Worm (Caenorhabditis elegans) whole organism, L4 larva: ENCODE data around the gene ech-4.

Source experiments
- F37D6.2 ChIP-seq: sonication (generic microtip); optimal IDR thresholded peaks from 2 replicates; lab custom pipeline; 2016; ENCODE audit warnings: mild to moderate bottlenecking, missing genetic modification characterization, missing compliant biosample characterization
- F44E2.7 ChIP-seq: fragments of 200-800 bp; sonication (Bioruptor generic); IDR thresholded peaks from 2 replicates; pipeline ENCODE4 v2.1.2; 2022; ENCODE audit warnings: missing genetic modification characterization, missing compliant biosample characterization
- T26A8.4 ChIP-seq: fragments of 200-800 bp; sonication (Bioruptor generic); IDR thresholded peaks from 2 replicates; pipeline ENCODE4 v1.3.6; 2022; ENCODE audit warnings: missing genetic modification characterization, missing compliant biosample characterization
- Y48G9A.11 ChIP-seq: fragments of 200-800 bp; sonication (Bioruptor generic); IDR thresholded peaks from 2 replicates; pipeline ENCODE4 v1.3.6; 2022; ENCODE audit warnings: missing genetic modification reagents, missing genetic modification characterization, missing compliant biosample characterization
- Y5F2A.4 ChIP-seq: fragments of 200-800 bp; sonication (Bioruptor generic); optimal IDR thresholded peaks from 2 replicates; lab custom pipeline; 2018; ENCODE audit warnings: mild to moderate bottlenecking, missing genetic modification characterization, missing compliant biosample characterization
- Y75B8A.6 ChIP-seq: fragments of 200-800 bp; sonication (Bioruptor generic); IDR thresholded peaks from 2 replicates; pipeline ENCODE4 v1.3.6; 2022; ENCODE audit warnings: missing genetic modification reagents, missing genetic modification characterization, missing compliant biosample characterization
- ZK337.2 ChIP-seq: fragments of 200-800 bp; sonication (Bioruptor generic); IDR thresholded peaks from 2 replicates; pipeline ENCODE4 v1.3.6; 2022; ENCODE audit warnings: missing genetic modification reagents, missing genetic modification characterization, missing compliant biosample characterization
- aly-2 ChIP-seq: sonication (generic microtip); optimal IDR thresholded peaks from 2 replicates; lab custom pipeline; 2018; ENCODE audit warnings: missing biosample characterization, missing genetic modification characterization
- ama-1 ChIP-seq: fragments of 150-350 bp; optimal IDR thresholded peaks from 2 replicates; lab custom pipeline; 2014; ENCODE audit warnings: inconsistent platforms, mixed read lengths
- ceh-20 ChIP-seq: fragments of 200-800 bp; sonication (Bioruptor generic); IDR thresholded peaks from 2 replicates; pipeline ENCODE4 v1.3.6; 2022; ENCODE audit warnings: missing genetic modification reagents, missing genetic modification characterization, missing compliant biosample characterization
- ceh-28 ChIP-seq: fragments of 150-350 bp; optimal IDR thresholded peaks from 2 replicates; lab custom pipeline; 2014; ENCODE audit warnings: missing biosample characterization, missing genetic modification reagents, missing genetic modification characterization
- ceh-62 ChIP-seq: sonication (generic microtip); optimal IDR thresholded peaks from 2 replicates; lab custom pipeline; 2017; ENCODE audit warnings: missing biosample characterization, missing genetic modification characterization
- cey-2 ChIP-seq: sonication (generic microtip); optimal IDR thresholded peaks from 3 replicates; lab custom pipeline; 2017; ENCODE audit warnings: missing genetic modification characterization, mild to moderate bottlenecking, missing compliant biosample characterization, antibody characterized with exemption, borderline replicate concordance; ENCODE audit not compliant: insufficient read depth
- daf-12 ChIP-seq: fragments of 150-350 bp; optimal IDR thresholded peaks from 2 replicates; lab custom pipeline; 2014; ENCODE audit warnings: missing biosample characterization, missing genetic modification reagents, missing genetic modification characterization
- dmd-9 ChIP-seq: fragments of 200-800 bp; sonication (Bioruptor generic); IDR thresholded peaks from 2 replicates; pipeline ENCODE4 v1.3.6; 2022; ENCODE audit warnings: missing genetic modification reagents, missing genetic modification characterization, missing compliant biosample characterization
- duxl-1 ChIP-seq: sonication (generic microtip); optimal IDR thresholded peaks from 2 replicates; lab custom pipeline; 2016; ENCODE audit warnings: mild to moderate bottlenecking, missing genetic modification characterization, moderate library complexity, missing compliant biosample characterization; ENCODE audit not compliant: poor library complexity
- fos-1 ChIP-seq: fragments of 150-350 bp; optimal IDR thresholded peaks from 2 replicates; lab custom pipeline; 2014; ENCODE audit warnings: missing biosample characterization, missing genetic modification characterization
- hif-1 ChIP-seq, 2 experiments: sonication (generic microtip); optimal IDR thresholded peaks; 2 replicates each; lab custom pipeline; 2016 to 2017; ENCODE audit warnings: missing compliant biosample characterization in 2 of 2, missing genetic modification characterization in 2 of 2, missing genetic modification reagents in 2 of 2, missing genotype in 2 of 2, mild to moderate bottlenecking in 1 of 2
- hlh-11 ChIP-seq: fragments of 200-800 bp; sonication (Bioruptor generic); optimal IDR thresholded peaks from 2 replicates; lab custom pipeline; 2018; ENCODE audit warnings: mild to moderate bottlenecking, missing genetic modification characterization, missing compliant biosample characterization
- lim-7 ChIP-seq: fragments of 200-800 bp; sonication (Bioruptor generic); IDR thresholded peaks from 2 replicates; pipeline ENCODE4 v1.3.6; 2022; ENCODE audit warnings: missing genetic modification characterization, missing compliant biosample characterization
- lin-1 ChIP-seq: fragments of 200-800 bp; sonication (Bioruptor generic); IDR thresholded peaks from 2 replicates; pipeline ENCODE4 v1.3.6; 2022; ENCODE audit warnings: missing genetic modification reagents, missing genetic modification characterization, missing compliant biosample characterization
- lin-13 ChIP-seq: fragments of 150-350 bp; optimal IDR thresholded peaks from 2 replicates; lab custom pipeline; 2014; ENCODE audit warnings: missing biosample characterization, missing genetic modification reagents, missing genetic modification characterization
- madf-9 ChIP-seq: fragments of 200-800 bp; sonication (Bioruptor generic); conservative IDR thresholded peaks from 2 replicates; pipeline ENCODE4 v1.3.6; 2022; ENCODE audit warnings: missing genetic modification reagents, missing genetic modification characterization, missing compliant biosample characterization
- mdl-1 ChIP-seq, 2 experiments: fragments of 150-350 bp in 1 of 2; sonication (generic microtip) in 1 of 2; optimal IDR thresholded peaks; 2 replicates each; lab custom pipeline; 2014 to 2017; ENCODE audit warnings: missing biosample characterization in 2 of 2, missing genetic modification characterization in 2 of 2
- mdt-29 ChIP-seq: fragments of 200-800 bp; sonication (Bioruptor generic); IDR thresholded peaks from 2 replicates; pipeline ENCODE4 v1.3.6; 2022; ENCODE audit warnings: missing genetic modification reagents, missing genetic modification characterization, missing compliant biosample characterization
- mep-1 ChIP-seq: fragments of 150-350 bp; sonication (generic microtip); optimal IDR thresholded peaks from 3 replicates; lab custom pipeline; 2014; ENCODE audit warnings: missing biosample characterization, missing genetic modification characterization
- mes-2 ChIP-seq: sonication (generic microtip); optimal IDR thresholded peaks from 2 replicates; lab custom pipeline; 2016; ENCODE audit warnings: missing genotype, mild to moderate bottlenecking, missing genetic modification characterization, missing compliant biosample characterization; ENCODE audit not compliant: poor library complexity, severe bottlenecking
- mxl-3 ChIP-seq: fragments of 200-800 bp; sonication (Bioruptor generic); optimal IDR thresholded peaks from 2 replicates; lab custom pipeline; 2018; ENCODE audit warnings: mild to moderate bottlenecking, missing genetic modification characterization, missing compliant biosample characterization
- nhr-102 ChIP-seq: sonication (generic microtip); optimal IDR thresholded peaks from 2 replicates; lab custom pipeline; 2016; ENCODE audit warnings: mild to moderate bottlenecking, missing genetic modification characterization, moderate library complexity, missing compliant biosample characterization
- nhr-11 ChIP-seq: fragments of 150-350 bp; optimal IDR thresholded peaks from 2 replicates; lab custom pipeline; 2014; ENCODE audit warnings: missing biosample characterization, missing genetic modification characterization
- nhr-237 ChIP-seq: sonication (generic microtip); optimal IDR thresholded peaks from 2 replicates; lab custom pipeline; 2017; ENCODE audit warnings: missing biosample characterization, missing genetic modification characterization
- nhr-28 ChIP-seq: fragments of 150-350 bp; optimal IDR thresholded peaks from 2 replicates; lab custom pipeline; 2014; ENCODE audit warnings: missing biosample characterization, missing genetic modification characterization
- nhr-41 ChIP-seq: fragments of 200-800 bp; sonication (Bioruptor generic); IDR thresholded peaks from 2 replicates; pipeline ENCODE4 v1.3.6; 2022; ENCODE audit warnings: missing genetic modification reagents, missing genetic modification characterization, missing compliant biosample characterization
- nhr-42 ChIP-seq: fragments of 200-800 bp; sonication (Bioruptor generic); IDR thresholded peaks from 2 replicates; pipeline ENCODE4 v1.3.6; 2022; ENCODE audit warnings: missing genetic modification characterization, missing compliant biosample characterization
- nhr-77 ChIP-seq: fragments of 150-350 bp; optimal IDR thresholded peaks from 2 replicates; lab custom pipeline; 2014; ENCODE audit warnings: missing biosample characterization, missing genetic modification characterization
- pha-4 ChIP-seq, 2 experiments: fragments of 150-350 bp in 1 of 2; fragments of 200-800 bp in 1 of 2; sonication (Bioruptor generic) in 1 of 2; IDR thresholded peaks in 1 of 2; optimal IDR thresholded peaks in 1 of 2; 2 replicates each; pipeline versions ENCODE4 v1.3.6 to Lab custom; 2014 to 2022; ENCODE audit warnings: missing genetic modification characterization in 2 of 2, missing genetic modification reagents in 2 of 2, missing biosample characterization in 1 of 2, missing compliant biosample characterization in 1 of 2
- php-3 ChIP-seq: fragments of 200-800 bp; sonication (Bioruptor generic); IDR thresholded peaks from 2 replicates; pipeline ENCODE4 v1.3.6; 2022; ENCODE audit warnings: missing genetic modification reagents, missing genetic modification characterization, missing compliant biosample characterization
- pqm-1 ChIP-seq: sonication (generic microtip); optimal IDR thresholded peaks from 2 replicates; lab custom pipeline; 2017; ENCODE audit warnings: missing biosample characterization, missing genetic modification characterization
- saeg-2 ChIP-seq: fragments of 200-800 bp; sonication (Bioruptor generic); IDR thresholded peaks from 2 replicates; pipeline ENCODE4 v1.3.6; 2022; ENCODE audit warnings: missing genetic modification reagents, missing genetic modification characterization, missing compliant biosample characterization
- skn-1 ChIP-seq: fragments of 150-350 bp; optimal IDR thresholded peaks from 2 replicates; lab custom pipeline; 2014; ENCODE audit warnings: missing biosample characterization, missing genetic modification characterization
- snpc-4 ChIP-seq: fragments of 150-350 bp; optimal IDR thresholded peaks from 2 replicates; lab custom pipeline; 2014; ENCODE audit warnings: missing biosample characterization, missing genetic modification characterization
- tra-1 ChIP-seq: fragments of 200-800 bp; sonication (Bioruptor generic); IDR thresholded peaks from 2 replicates; pipeline ENCODE4 v1.3.6; 2022; ENCODE audit warnings: missing genetic modification reagents, missing genetic modification characterization, missing compliant biosample characterization
- unc-130 ChIP-seq: sonication (generic microtip); optimal IDR thresholded peaks from 2 replicates; lab custom pipeline; 2016; ENCODE audit warnings: missing genetic modification reagents, missing genetic modification characterization, missing compliant biosample characterization
- unc-39 ChIP-seq: sonication (generic microtip); optimal IDR thresholded peaks from 2 replicates; lab custom pipeline; 2017; ENCODE audit warnings: missing biosample characterization, missing genetic modification characterization
- unc-62 ChIP-seq, 3 experiments: fragments of 150-350 bp in 1 of 3; sonication (generic microtip); optimal IDR thresholded peaks in 2 of 3; peaks in 1 of 3; 1 replicate in 1 of 3; 2 replicates in 2 of 3; lab custom pipeline; 2014 to 2017; ENCODE audit warnings: missing biosample characterization in 3 of 3, missing genetic modification characterization in 3 of 3, missing genetic modification reagents in 3 of 3, missing genotype in 1 of 3
- vab-7 ChIP-seq: fragments of 200-800 bp; sonication (Bioruptor generic); IDR thresholded peaks from 2 replicates; pipeline ENCODE4 v1.3.6; 2022; ENCODE audit warnings: missing genetic modification reagents, missing genetic modification characterization, missing compliant biosample characterization
- zag-1 ChIP-seq: fragments of 150-350 bp; optimal IDR thresholded peaks from 2 replicates; lab custom pipeline; 2014; ENCODE audit warnings: missing biosample characterization, missing genetic modification characterization
- zfp-3 ChIP-seq: fragments of 200-800 bp; sonication (Bioruptor generic); conservative IDR thresholded peaks from 2 replicates; pipeline ENCODE4 v1.3.6; 2022; ENCODE audit warnings: missing genetic modification reagents, missing genetic modification characterization, missing compliant biosample characterization
- zip-11 ChIP-seq: fragments of 200-800 bp; sonication (Bioruptor generic); IDR thresholded peaks from 2 replicates; pipeline ENCODE4 v1.3.6; 2022; ENCODE audit warnings: missing genetic modification characterization, missing compliant biosample characterization
- zip-2 ChIP-seq: fragments of 150-350 bp; optimal IDR thresholded peaks from 2 replicates; lab custom pipeline; 2014; ENCODE audit warnings: missing biosample characterization, missing genetic modification characterization

ech-4 gene

DNA sequence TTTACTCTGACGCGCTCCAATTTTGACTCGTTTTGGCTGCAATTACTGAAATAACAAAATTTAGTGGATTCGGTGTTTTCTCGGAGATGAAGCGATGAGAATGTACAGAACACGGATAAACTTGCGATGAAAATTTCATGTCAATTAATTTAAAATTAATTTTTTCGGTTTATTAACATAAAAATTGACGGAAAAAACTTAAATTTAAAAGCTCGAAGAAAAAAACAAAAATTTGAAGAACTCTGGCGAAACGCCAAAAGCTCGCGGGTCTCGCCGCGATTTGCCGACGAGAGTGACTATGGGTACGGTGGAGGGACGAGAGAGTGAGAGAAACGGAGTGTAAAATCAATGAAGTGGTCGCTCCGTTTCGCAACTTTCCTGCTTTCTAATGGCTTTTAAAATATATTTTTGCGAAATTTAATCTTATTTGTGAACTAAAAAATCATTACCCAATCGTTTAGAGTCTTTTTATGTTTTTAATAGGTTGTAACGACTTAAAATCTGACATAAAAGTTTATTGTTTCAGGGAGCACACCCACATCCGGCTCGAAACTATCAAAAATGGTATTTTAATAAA lies 47.9 kb downstream of the ech-4 start, which contains the start of the genes gmps-1 and cap-2 (continued):
- peak; percentile 70 for TF ChIP-seq unc-130
- peak; percentile 89 for TF ChIP-seq ZK337.2 (GFP tag; lab: Robert Waterston, UW)
- TF ChIP-seq pha-4 (GFP tag; IDR thresholded peaks at IDR 0.05; lab: Robert Waterston, UW): peak; percentile 96
- no peak for TF ChIP-seq pha-4 (tag; optimal IDR thresholded peaks at IDR 0.05; lab: Kevin White, UChicago)
- peak; percentile 75 for TF ChIP-seq ceh-28 (tag; lab: Kevin White, UChicago)
- TF ChIP-seq nhr-11: peak; percentile 93
- peak; percentile 88 for TF ChIP-seq madf-9 (GFP tag; lab: Robert Waterston, UW)
- TF ChIP-seq daf-12 (tag; lab: Kevin White, UChicago): no peak
- peak; percentile 80 for TF ChIP-seq vab-7 (GFP tag; lab: Robert Waterston, UW)
- no peak for TF ChIP-seq aly-2 (tag; lab: Kevin White, UChicago)
- TF ChIP-seq hif-1 (tag; optimal IDR thresholded peaks at IDR 0.05; lab: Kevin White, UChicago): peak; percentile 68 to 87
- TF ChIP-seq lim-7 (GFP tag; lab: Robert Waterston, UW): no peak
- TF ChIP-seq F44E2.7 (GFP tag; lab: Robert Waterston, UW): no peak
- TF ChIP-seq mdt-29 (GFP tag; lab: Robert Waterston, UW): peak; percentile 91
- no peak for TF ChIP-seq Y75B8A.6
- TF ChIP-seq nhr-41 (GFP tag; lab: Robert Waterston, UW): no peak
- peak; percentile 93 for TF ChIP-seq dmd-9
- peak; percentile 95 for TF ChIP-seq ceh-20 (GFP tag; lab: Robert Waterston, UW)
- TF ChIP-seq zip-11: no peak
- no peak for TF ChIP-seq snpc-4
- TF ChIP-seq php-3 (GFP tag; lab: Robert Waterston, UW): peak; percentile 83
- peak; percentile 98 for TF ChIP-seq T26A8.4 (GFP tag; lab: Robert Waterston, UW)
- peak; percentile 48 for TF ChIP-seq mxl-3 (GFP tag; lab: Kevin White, UChicago)
- peak; percentile 87 for TF ChIP-seq nhr-28 (tag; lab: Kevin White, UChicago)
- TF ChIP-seq hlh-11 (tag; lab: Kevin White, UChicago): peak; percentile 95
- TF ChIP-seq duxl-1 (tag; lab: Kevin White, UChicago): peak; percentile 94
- TF ChIP-seq nhr-102 (tag; lab: Kevin White, UChicago): peak; percentile 96
- peak; percentile 94 for TF ChIP-seq nhr-42 (GFP tag; lab: Robert Waterston, UW)
- no peak for TF ChIP-seq unc-39
- peak in 1 of 2 experiments; percentile 58 for TF ChIP-seq unc-62 (GFP tag; optimal IDR thresholded peaks at IDR 0.05 in 1 of 2; lab: Kevin White, UChicago)
- TF ChIP-seq unc-62 (tag; optimal IDR thresholded peaks at IDR 0.05; lab: Kevin White, UChicago): no peak
- TF ChIP-seq cey-2 (tag; lab: Kevin White, UChicago): no peak
- peak; percentile 96 for TF ChIP-seq mes-2 (tag; lab: Kevin White, UChicago)
- TF ChIP-seq ama-1 (lab: Kevin White, UChicago): peak; percentile 54
- peak; percentile 78 for TF ChIP-seq Y48G9A.11 (GFP tag; lab: Robert Waterston, UW)
- peak; percentile 82 for TF ChIP-seq lin-13
- peak; percentile 34 for TF ChIP-seq zag-1 (tag; lab: Kevin White, UChicago)
- no peak for TF ChIP-seq skn-1 (tag; lab: Kevin White, UChicago)
- TF ChIP-seq zfp-3 (GFP tag; lab: Robert Waterston, UW): peak; percentile 86
- TF ChIP-seq mep-1 (tag; lab: Kevin White, UChicago): peak; percentile 99
- peak; percentile 60 for TF ChIP-seq Y5F2A.4 (GFP tag; lab: Kevin White, UChicago)
- peak; percentile 91 for TF ChIP-seq F37D6.2
- TF ChIP-seq zip-2: peak; percentile 72
- peak; percentile 12 for TF ChIP-seq pqm-1 (tag; lab: Kevin White, UChicago)
- TF ChIP-seq fos-1: peak; percentile 58
- peak; percentile 1 for TF ChIP-seq nhr-237 (tag; lab: Kevin White, UChicago)
- TF ChIP-seq saeg-2 (GFP tag; lab: Robert Waterston, UW): peak; percentile 91
- peak; percentile 84 for TF ChIP-seq tra-1 (GFP tag; lab: Robert Waterston, UW)
- peak; percentile 86 for TF ChIP-seq lin-1 (GFP tag; lab: Robert Waterston, UW)
- TF ChIP-seq mdl-1 (tag; optimal IDR thresholded peaks at IDR 0.05; lab: Kevin White, UChicago): peak; percentile 61 to 78
- no peak for TF ChIP-seq ceh-62 (tag; lab: Kevin White, UChicago)
- peak; percentile 96 for TF ChIP-seq nhr-77 (tag; lab: Kevin White, UChicago)
